Fruit fly (Drosophila melanogaster) whole organism, embryonic: Measurements from ENCODE around the gene Tsf2.

ENCODE experiments used
- Abd-B ChIP-seq: fragments of 200-800 bp; sonication (Bioruptor generic); optimal IDR thresholded peaks from 2 replicates; lab custom pipeline; 2018; ENCODE audit warnings: missing biosample characterization, mild to moderate bottlenecking, missing genetic modification characterization, moderate library complexity
- Blimp-1 ChIP-seq: fragments of 200-800 bp; sonication (Bioruptor generic); optimal IDR thresholded peaks from 3 replicates; lab custom pipeline; 2018; ENCODE audit warnings: missing biosample characterization, missing genetic modification characterization, mild to moderate bottlenecking, moderate library complexity, missing genetic modification reagents
- CG11456 ChIP-seq: fragments of 200-800 bp; sonication (Bioruptor generic); IDR thresholded peaks from 3 replicates; pipeline ENCODE4 v1.3.6; 2022; ENCODE audit warnings: missing biosample characterization, missing genetic modification characterization
- CG11560 ChIP-seq: fragments of 200-800 bp; sonication (Bioruptor generic); IDR thresholded peaks from 3 replicates; pipeline ENCODE4 v1.3.6; 2022; ENCODE audit warnings: missing biosample characterization, missing genetic modification characterization
- CG12942 ChIP-seq: fragments of 200-800 bp; sonication (Bioruptor generic); optimal IDR thresholded peaks from 3 replicates; lab custom pipeline; 2016; ENCODE audit warnings: missing biosample characterization, missing genetic modification characterization
- CG13296 ChIP-seq: fragments of 200-800 bp; sonication (Bioruptor generic); optimal IDR thresholded peaks from 3 replicates; lab custom pipeline; 2018; ENCODE audit warnings: missing biosample characterization, mild to moderate bottlenecking, missing genetic modification characterization
- CG13775 ChIP-seq: fragments of 200-800 bp; sonication (Bioruptor generic); optimal IDR thresholded peaks from 3 replicates; lab custom pipeline; 2017; ENCODE audit warnings: missing biosample characterization, mild to moderate bottlenecking, missing genetic modification characterization
- CG14441 ChIP-seq: fragments of 200-800 bp; sonication (Bioruptor generic); IDR thresholded peaks from 2 replicates; pipeline ENCODE4 v1.3.6; 2022; ENCODE audit warnings: missing biosample characterization, missing genetic modification characterization
- CG1602 ChIP-seq: fragments of 200-800 bp; sonication (Bioruptor generic); optimal IDR thresholded peaks from 3 replicates; lab custom pipeline; 2016; ENCODE audit warnings: missing biosample characterization, missing genetic modification characterization
- CG2199 ChIP-seq: fragments of 200-800 bp; sonication (Bioruptor generic); IDR thresholded peaks from 3 replicates; pipeline ENCODE4 v1.3.6; 2022; ENCODE audit warnings: missing biosample characterization, missing genetic modification characterization
- CG34422 ChIP-seq: fragments of 200-800 bp; sonication (Bioruptor generic); IDR thresholded peaks from 3 replicates; pipeline ENCODE4 v1.3.6; 2022; ENCODE audit warnings: missing biosample characterization, missing genetic modification characterization
- CG4282 ChIP-seq: fragments of 200-800 bp; sonication (Bioruptor generic); optimal IDR thresholded peaks from 2 replicates; lab custom pipeline; 2016; ENCODE audit warnings: missing biosample characterization, missing genetic modification characterization
- CG5180 ChIP-seq: fragments of 200-800 bp; sonication (Bioruptor generic); optimal IDR thresholded peaks from 3 replicates; lab custom pipeline; 2017; ENCODE audit warnings: missing biosample characterization, missing genetic modification characterization, mild to moderate bottlenecking, moderate library complexity, missing genetic modification reagents
- CG6272 ChIP-seq: fragments of 200-800 bp; sonication (Bioruptor generic); IDR thresholded peaks from 2 replicates; pipeline ENCODE4 v1.3.6; 2022; ENCODE audit warnings: missing biosample characterization, missing genetic modification characterization
- CG7372 ChIP-seq: fragments of 200-800 bp; sonication (Bioruptor generic); IDR thresholded peaks from 2 replicates; pipeline ENCODE4 v1.3.6; 2022; ENCODE audit warnings: missing biosample characterization, missing genetic modification characterization
- CG8089 ChIP-seq: fragments of 200-800 bp; sonication (Bioruptor generic); optimal IDR thresholded peaks from 3 replicates; lab custom pipeline; 2016; ENCODE audit warnings: missing biosample characterization, missing genetic modification characterization
- CG8765 ChIP-seq: fragments of 200-800 bp; sonication (Bioruptor generic); IDR thresholded peaks from 2 replicates; pipeline ENCODE4 v1.3.6; 2022; ENCODE audit warnings: missing biosample characterization, missing genetic modification characterization
- CG9817 ChIP-seq: fragments of 200-800 bp; sonication (Bioruptor generic); optimal IDR thresholded peaks from 2 replicates; lab custom pipeline; 2018; ENCODE audit warnings: missing biosample characterization, mild to moderate bottlenecking, missing genetic modification characterization, moderate library complexity
- CkIIα-i1 ChIP-seq: fragments of 200-800 bp; sonication (Bioruptor generic); IDR thresholded peaks from 2 replicates; pipeline ENCODE4 v1.3.6; 2022; ENCODE audit warnings: missing biosample characterization, missing genetic modification characterization
- D19B ChIP-seq: fragments of 200-800 bp; sonication (Bioruptor generic); optimal IDR thresholded peaks from 2 replicates; lab custom pipeline; 2017; ENCODE audit warnings: missing biosample characterization, mild to moderate bottlenecking, missing genetic modification characterization
- Doc2 ChIP-seq: fragments of 200-800 bp; sonication (Bioruptor generic); IDR thresholded peaks from 2 replicates; pipeline ENCODE4 v1.3.6; 2022; ENCODE audit warnings: missing biosample characterization, missing genetic modification characterization
- Dref ChIP-seq: fragments of 200-800 bp; sonication (Bioruptor generic); IDR thresholded peaks from 2 replicates; pipeline ENCODE4 v1.3.6; 2022; ENCODE audit warnings: missing biosample characterization, missing genetic modification characterization
- Fer1 ChIP-seq: fragments of 200-800 bp; sonication (Bioruptor generic); optimal IDR thresholded peaks from 2 replicates; lab custom pipeline; 2017; ENCODE audit warnings: missing biosample characterization, mild to moderate bottlenecking, missing genetic modification characterization
- GATAe ChIP-seq: fragments of 200-800 bp; sonication (Bioruptor generic); conservative IDR thresholded peaks from 2 replicates; pipeline ENCODE4 v1.3.6; 2022; ENCODE audit warnings: missing biosample characterization, missing genetic modification characterization
- H15 ChIP-seq: fragments of 200-800 bp; sonication (Bioruptor generic); IDR thresholded peaks from 3 replicates; pipeline ENCODE4 v1.3.6; 2022; ENCODE audit warnings: missing biosample characterization, missing genetic modification characterization
- HLH54F ChIP-seq: fragments of 200-800 bp; sonication (Bioruptor generic); optimal IDR thresholded peaks from 3 replicates; lab custom pipeline; 2016; ENCODE audit warnings: missing biosample characterization, missing genetic modification characterization
- Lim3 ChIP-seq: fragments of 200-800 bp; sonication (Bioruptor generic); IDR thresholded peaks from 2 replicates; pipeline ENCODE4 v1.3.6; 2022; ENCODE audit warnings: missing biosample characterization, missing genetic modification characterization
- NK7.1 ChIP-seq: fragments of 200-800 bp; sonication (Bioruptor generic); optimal IDR thresholded peaks from 3 replicates; lab custom pipeline; 2016; ENCODE audit warnings: missing biosample characterization, missing genetic modification characterization
- Nf-YB ChIP-seq: fragments of 200-800 bp; sonication (Bioruptor generic); optimal IDR thresholded peaks from 3 replicates; lab custom pipeline; 2019; ENCODE audit warnings: missing biosample characterization, mild to moderate bottlenecking, missing genetic modification characterization, moderate library complexity
- Oli ChIP-seq: fragments of 200-800 bp; sonication (Bioruptor generic); optimal IDR thresholded peaks from 2 replicates; lab custom pipeline; 2018; ENCODE audit warnings: missing biosample characterization, mild to moderate bottlenecking, missing genetic modification characterization, moderate library complexity
- Pdp1 ChIP-seq, 2 experiments: fragments of 200-800 bp; sonication (Bioruptor generic); optimal IDR thresholded peaks; 3 replicates each; lab custom pipeline; 2016; ENCODE audit warnings: missing biosample characterization in 2 of 2, missing genetic modification characterization in 2 of 2, mild to moderate bottlenecking in 1 of 2, moderate library complexity in 1 of 2
- Six4 ChIP-seq: fragments of 200-800 bp; sonication (Bioruptor generic); optimal IDR thresholded peaks from 2 replicates; lab custom pipeline; 2016; ENCODE audit warnings: missing biosample characterization, missing genetic modification characterization
- Trl ChIP-seq, 3 experiments: fragments of >200 bp in 2 of 3; fragments of 200-800 bp in 1 of 3; sonication (Bioruptor generic) in 1 of 3; optimal IDR thresholded peaks; 2 replicates in 1 of 3; 3 replicates in 2 of 3; lab custom pipeline; 2016 to 2017; ENCODE audit warnings: missing biosample characterization in 1 of 3, missing genetic modification characterization in 1 of 3
- abd-A ChIP-seq: fragments of 200-800 bp; sonication (Bioruptor generic); optimal IDR thresholded peaks from 3 replicates; lab custom pipeline; 2019; ENCODE audit warnings: missing biosample characterization, mild to moderate bottlenecking, missing genetic modification characterization, moderate library complexity
- crol ChIP-seq: fragments of 200-800 bp; sonication (Bioruptor generic); IDR thresholded peaks from 2 replicates; pipeline ENCODE4 v1.3.6; 2022; ENCODE audit warnings: missing biosample characterization, missing genetic modification characterization
- grn ChIP-seq: fragments of 200-800 bp; sonication (Bioruptor generic); optimal IDR thresholded peaks from 3 replicates; lab custom pipeline; 2017; ENCODE audit warnings: missing biosample characterization, missing genetic modification characterization
- gt ChIP-seq: fragments of 200-800 bp; sonication (Bioruptor generic); IDR thresholded peaks from 2 replicates; pipeline ENCODE4 v1.3.6; 2022; ENCODE audit warnings: missing biosample characterization, missing genetic modification characterization
- her ChIP-seq: fragments of 200-800 bp; sonication (Bioruptor generic); optimal IDR thresholded peaks from 2 replicates; lab custom pipeline; 2016; ENCODE audit warnings: missing biosample characterization, missing genetic modification characterization
- klu ChIP-seq: fragments of 200-800 bp; sonication (Bioruptor generic); IDR thresholded peaks from 2 replicates; pipeline ENCODE4 v1.3.6; 2022; ENCODE audit warnings: missing biosample characterization, missing genetic modification characterization
- kni ChIP-seq: fragments of 200-800 bp; sonication (Bioruptor generic); optimal IDR thresholded peaks from 3 replicates; lab custom pipeline; 2017; ENCODE audit warnings: mild to moderate bottlenecking, missing biosample characterization, missing genetic modification reagents, missing genetic modification characterization
- nmo ChIP-seq: fragments of 200-800 bp; sonication (Bioruptor generic); optimal IDR thresholded peaks from 2 replicates; lab custom pipeline; 2018; ENCODE audit warnings: missing biosample characterization, mild to moderate bottlenecking, missing genetic modification characterization, moderate library complexity
- pfk ChIP-seq: fragments of 200-800 bp; sonication (Bioruptor generic); optimal IDR thresholded peaks from 2 replicates; lab custom pipeline; 2018; ENCODE audit warnings: missing biosample characterization, mild to moderate bottlenecking, missing genetic modification characterization, moderate library complexity
- phol ChIP-seq: fragments of 200-800 bp; sonication (Bioruptor generic); optimal IDR thresholded peaks from 3 replicates; lab custom pipeline; 2018; ENCODE audit warnings: missing biosample characterization, mild to moderate bottlenecking, missing genetic modification characterization, moderate library complexity
- psq ChIP-seq: fragments of 200-800 bp; sonication (Bioruptor generic); optimal IDR thresholded peaks from 2 replicates; lab custom pipeline; 2017; ENCODE audit warnings: missing biosample characterization, missing genetic modification characterization
- rib ChIP-seq: fragments of 200-800 bp; sonication (Bioruptor generic); IDR thresholded peaks from 2 replicates; pipeline ENCODE4 v1.3.6; 2022; ENCODE audit warnings: missing biosample characterization, missing genetic modification characterization
- shn ChIP-seq: fragments of 200-800 bp; sonication (Bioruptor generic); optimal IDR thresholded peaks from 3 replicates; lab custom pipeline; 2016; ENCODE audit warnings: missing biosample characterization, missing genetic modification characterization
- slbo ChIP-seq: fragments of 200-800 bp; sonication (Bioruptor generic); IDR thresholded peaks from 2 replicates; pipeline ENCODE4 v1.3.6; 2022; ENCODE audit warnings: missing biosample characterization, missing genetic modification characterization
- so ChIP-seq: fragments of 200-800 bp; sonication (Bioruptor generic); IDR thresholded peaks from 3 replicates; pipeline ENCODE4 v1.3.6; 2022; ENCODE audit warnings: missing biosample characterization, missing genetic modification characterization
- tgo ChIP-seq: fragments of 200-800 bp; sonication (Bioruptor generic); IDR thresholded peaks from 3 replicates; pipeline ENCODE4 v1.3.6; 2022; ENCODE audit warnings: missing biosample characterization, missing genetic modification characterization
- twi ChIP-seq: fragments of 200-800 bp; optimal IDR thresholded peaks from 2 replicates; lab custom pipeline; 2019; ENCODE audit warnings: missing biosample characterization, mild to moderate bottlenecking, missing genetic modification characterization, moderate library complexity
- usp ChIP-seq: fragments of >200 bp; optimal IDR thresholded peaks from 2 replicates; lab custom pipeline; 2017; ENCODE audit warnings: missing biosample characterization, missing genetic modification characterization

The Tsf2 gene

DNA sequence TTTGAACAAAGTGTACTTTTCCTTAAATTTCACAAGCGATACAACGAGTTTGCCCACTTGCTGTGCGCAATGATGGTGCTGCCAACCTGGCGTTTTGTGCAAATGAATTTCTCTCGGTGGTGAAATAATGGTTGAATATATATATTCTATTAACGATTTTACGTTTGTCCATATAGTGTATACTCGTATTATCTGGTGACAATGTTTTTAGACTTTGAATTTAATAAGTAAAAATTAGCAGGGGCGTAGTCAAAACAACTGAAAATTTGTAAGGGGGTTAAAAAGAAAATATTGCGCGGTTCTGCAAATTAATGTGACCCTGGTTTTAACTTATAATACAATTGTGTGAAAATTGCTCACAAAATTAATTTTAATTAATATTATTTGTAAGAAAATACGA lies 9.6 kb downstream of the Tsf2 start, which contains the start of the genes ver and Gcn5 (continued):
- TF ChIP-seq shn (GFP tag; lab: Kevin White, UChicago) (peak; percentile 83), Dref (GFP tag; lab: Robert Waterston, UW) (peak; percentile 26; the same call in 1 of the 2 replicates), CG34422 (GFP tag; lab: Robert Waterston, UW) (peak; percentile 94), CG9817 (tag; lab: Kevin White, UChicago) (peak; percentile 88), CG13296 (GFP tag; lab: Kevin White, UChicago) (peak; percentile 92), slbo (GFP tag; lab: Robert Waterston, UW) (peak; percentile 95), CG7372 (peak; percentile 94), nmo (GFP tag; lab: Kevin White, UChicago) (peak; percentile 94), crol (GFP tag; lab: Robert Waterston, UW) (0 out of 2 replicates have a peak, but pooled peaks have one; percentile 18), GATAe (0 out of 2 replicates have a peak, but pooled peaks have one; percentile 60), gt (GFP tag; lab: Robert Waterston, UW) (peak; percentile 77), CG14441 (peak; percentile 94), Abd-B (peak; percentile 90), CkIIα-i1 (GFP tag; lab: Robert Waterston, UW) (no peak), NK7.1 (GFP tag; lab: Kevin White, UChicago) (peak; percentile 73), phol (tag; lab: Kevin White, UChicago) (peak; percentile 92), CG11560 (tag; lab: Robert Waterston, UW) (peak; percentile 78; the same call in 2 of the 3 replicates), tgo (peak; percentile 94), Nf-YB (GFP tag; lab: Kevin White, UChicago) (peak; percentile 78), her (GFP tag; lab: Kevin White, UChicago) (peak; percentile 1), Blimp-1 (GFP tag; lab: Kevin White, UChicago) (peak; percentile 89), Doc2 (peak; percentile 53; the same call in 1 of the 2 replicates), Fer1 (GFP tag; lab: Kevin White, UChicago) (peak; percentile 89), CG6272 (GFP tag; lab: Robert Waterston, UW) (peak; percentile 94), so (GFP tag; lab: Robert Waterston, UW) (peak; percentile 89; the same call in 2 of the 3 replicates), CG1602 (GFP tag; lab: Kevin White, UChicago) (peak; percentile 92), H15 (GFP tag; lab: Robert Waterston, UW) (peak; percentile 94), CG11456 (GFP tag; lab: Robert Waterston, UW) (peak; percentile 93), CG5180 (GFP tag; lab: Kevin White, UChicago) (peak; percentile 74), kni (no peak), pfk (GFP tag; lab: Kevin White, UChicago) (peak; percentile 28), CG8089 (peak; percentile 70), Oli (tag; lab: Kevin White, UChicago) (peak; percentile 90), Lim3 (GFP tag; lab: Robert Waterston, UW) (peak; percentile 57; the same call in 1 of the 2 replicates), CG2199 (0 out of 3 replicates have a peak, but pooled peaks have one; percentile 77), CG4282 (GFP tag; lab: Kevin White, UChicago) (peak; percentile 10), twi (tag; lab: Kevin White, UChicago) (peak; percentile 73), CG12942 (GFP tag; lab: Kevin White, UChicago) (peak; percentile 86), CG8765 (peak; percentile 86), rib (GFP tag; lab: Robert Waterston, UW) (peak; percentile 84), Trl (optimal IDR thresholded peaks at IDR 0.05; lab: Kevin White, UChicago) (no peak), Trl (GFP tag; optimal IDR thresholded peaks at IDR 0.05; lab: Kevin White, UChicago) (peak; percentile 86), Pdp1 (GFP tag; optimal IDR thresholded peaks at IDR 0.05; lab: Kevin White, UChicago) (peak; percentile 85 to 86), HLH54F (GFP tag; lab: Kevin White, UChicago) (peak; percentile 89), psq (GFP tag; lab: Kevin White, UChicago) (peak; percentile 73), usp (GFP tag; lab: Kevin White, UChicago) (no peak), CG13775 (GFP tag; lab: Kevin White, UChicago) (peak; percentile 93), abd-A (tag; lab: Kevin White, UChicago) (no peak), Six4 (GFP tag; lab: Kevin White, UChicago) (peak; percentile 81), D19B (GFP tag; lab: Kevin White, UChicago) (peak; percentile 85), grn (GFP tag; lab: Kevin White, UChicago) (no peak), klu (GFP tag; lab: Robert Waterston, UW) (peak; percentile 89)
